Fruit fly (Drosophila melanogaster): ENCODE data around the gene LManII.

LManII gene

dm6 chr2L:10437317-10437716 is 20.1 kb upstream of the LManII start, which contains the start of gene STUB1:
TSS of gene STUB1 (plus strand) at chr2L:10437548.
- TF ChIP-seq insv (optimal IDR thresholded peaks at IDR 0.05), result no peak
- TF ChIP-seq Myc (optimal IDR thresholded peaks at IDR 0.05), result no peak
- no peak for TF ChIP-seq ttk (optimal IDR thresholded peaks at IDR 0.05)
- TF ChIP-seq h (optimal IDR thresholded peaks at IDR 0.05), result no peak
- no peak for TF ChIP-seq psq (optimal IDR thresholded peaks at IDR 0.05)
- TF ChIP-seq Sin3A (optimal IDR thresholded peaks at IDR 0.05), result no peak

- TF ChIP-seq ttk (optimal IDR thresholded peaks at IDR 0.05) (no peak), psq (optimal IDR thresholded peaks at IDR 0.05) (no peak)
Observed at dm6 chr2L:10439174-10439573, 18.3 kb upstream of the LManII start, which contains the start of gene Nse4. TSS of gene Nse4 (plus strand) at chr2L:10439440.

dm6 chr2L:10442048-10442790 is 15.2 kb upstream of the LManII start, which contains the start of gene loh:
TSS of gene loh (plus strand) at chr2L:10442534.
- TF ChIP-seq ttk (optimal IDR thresholded peaks at IDR 0.05), result no peak
- no peak for TF ChIP-seq Myc (optimal IDR thresholded peaks at IDR 0.05)
- no peak for TF ChIP-seq h (optimal IDR thresholded peaks at IDR 0.05)
- TF ChIP-seq insv (optimal IDR thresholded peaks at IDR 0.05), result no peak
- no peak for TF ChIP-seq psq (optimal IDR thresholded peaks at IDR 0.05)
- TF ChIP-seq Sin3A (optimal IDR thresholded peaks at IDR 0.05), result no peak

- TF ChIP-seq h (optimal IDR thresholded peaks at IDR 0.05) (no peak), ttk (optimal IDR thresholded peaks at IDR 0.05) (no peak), Sin3A (optimal IDR thresholded peaks at IDR 0.05) (no peak), insv (optimal IDR thresholded peaks at IDR 0.05) (no peak), psq (optimal IDR thresholded peaks at IDR 0.05) (no peak), Myc (optimal IDR thresholded peaks at IDR 0.05) (no peak)
Observed at dm6 chr2L:10452296-10452695, 5.2 kb upstream of the LManII start, which contains the start of gene ppk10. TSS of gene ppk10 (minus strand) at chr2L:10452396.

- TF ChIP-seq ttk (optimal IDR thresholded peaks at IDR 0.05) (no peak), insv (optimal IDR thresholded peaks at IDR 0.05) (no peak), Myc (optimal IDR thresholded peaks at IDR 0.05) (no peak), h (optimal IDR thresholded peaks at IDR 0.05) (no peak), psq (optimal IDR thresholded peaks at IDR 0.05) (no peak), Sin3A (optimal IDR thresholded peaks at IDR 0.05) (no peak)
Observed at dm6 chr2L:10455944-10456520, 1.4 kb upstream of the LManII start.

- no peak for TF ChIP-seq psq (optimal IDR thresholded peaks at IDR 0.05)
- TF ChIP-seq Sin3A (optimal IDR thresholded peaks at IDR 0.05), result no peak
- no peak for TF ChIP-seq Myc (optimal IDR thresholded peaks at IDR 0.05)
- no peak for TF ChIP-seq h (optimal IDR thresholded peaks at IDR 0.05)
- no peak for TF ChIP-seq ttk (optimal IDR thresholded peaks at IDR 0.05)
Observed at dm6 chr2L:10458979-10459378, 1.5 kb downstream of the LManII start.

dm6 chr2L:10466865-10467270 is 9.4 kb downstream of the LManII start:
- TF ChIP-seq h (optimal IDR thresholded peaks at IDR 0.05), result no peak
- no peak for TF ChIP-seq Myc (optimal IDR thresholded peaks at IDR 0.05)
- no peak for TF ChIP-seq ttk (optimal IDR thresholded peaks at IDR 0.05)
- TF ChIP-seq Sin3A (optimal IDR thresholded peaks at IDR 0.05), result no peak
- no peak for TF ChIP-seq insv (optimal IDR thresholded peaks at IDR 0.05)
- no peak for TF ChIP-seq psq (optimal IDR thresholded peaks at IDR 0.05)

dm6 chr2L:10468388-10468787 is 10.9 kb downstream of the LManII start:
- no peak for TF ChIP-seq h (optimal IDR thresholded peaks at IDR 0.05)
- TF ChIP-seq insv (optimal IDR thresholded peaks at IDR 0.05), result no peak
- no peak for TF ChIP-seq Myc (optimal IDR thresholded peaks at IDR 0.05)
- no peak for TF ChIP-seq psq (optimal IDR thresholded peaks at IDR 0.05)
- TF ChIP-seq ttk (optimal IDR thresholded peaks at IDR 0.05), result no peak
- TF ChIP-seq Sin3A (optimal IDR thresholded peaks at IDR 0.05), result no peak

dm6 chr2L:10468978-10469377 is 11.5 kb downstream of the LManII start:
- no peak for TF ChIP-seq Sin3A (optimal IDR thresholded peaks at IDR 0.05)
- TF ChIP-seq psq (optimal IDR thresholded peaks at IDR 0.05), result no peak
- TF ChIP-seq Myc (optimal IDR thresholded peaks at IDR 0.05), result no peak
- TF ChIP-seq ttk (optimal IDR thresholded peaks at IDR 0.05), result no peak
- no peak for TF ChIP-seq h (optimal IDR thresholded peaks at IDR 0.05)
- TF ChIP-seq insv (optimal IDR thresholded peaks at IDR 0.05), result no peak

dm6 chr2L:10470211-10470610 is 12.8 kb downstream of the LManII start:
- TF ChIP-seq h (optimal IDR thresholded peaks at IDR 0.05) (no peak), ttk (optimal IDR thresholded peaks at IDR 0.05) (no peak), Myc (optimal IDR thresholded peaks at IDR 0.05) (no peak), insv (optimal IDR thresholded peaks at IDR 0.05) (no peak), Sin3A (optimal IDR thresholded peaks at IDR 0.05) (no peak), psq (optimal IDR thresholded peaks at IDR 0.05) (no peak)

- TF ChIP-seq h (optimal IDR thresholded peaks at IDR 0.05) (no peak), insv (optimal IDR thresholded peaks at IDR 0.05) (no peak), Sin3A (optimal IDR thresholded peaks at IDR 0.05) (no peak)
Observed at dm6 chr2L:10472257-10472656, 14.8 kb downstream of the LManII start.

- TF ChIP-seq Myc (optimal IDR thresholded peaks at IDR 0.05) (no peak), psq (optimal IDR thresholded peaks at IDR 0.05) (no peak), Sin3A (optimal IDR thresholded peaks at IDR 0.05) (no peak), h (optimal IDR thresholded peaks at IDR 0.05) (no peak), insv (optimal IDR thresholded peaks at IDR 0.05) (no peak), ttk (optimal IDR thresholded peaks at IDR 0.05) (no peak)
Observed at dm6 chr2L:10474268-10474678, 16.8 kb downstream of the LManII start, which contains the start of gene RluA-1. TSS of gene RluA-1 (minus strand) at chr2L:10474349.

Data from Kc167 (cell line).